Worm (Caenorhabditis elegans) whole organism, L1 larva: ENCODE measurements around the gene irld-66.

Source experiments
- aha-1 ChIP-seq: fragments of 150-350 bp; optimal IDR thresholded peaks from 2 replicates; lab custom pipeline; 2014; ENCODE audit warnings: missing biosample characterization, missing genetic modification characterization
- aly-2 ChIP-seq: fragments of 150-350 bp; optimal IDR thresholded peaks from 2 replicates; lab custom pipeline; 2014; ENCODE audit warnings: missing biosample characterization, missing genetic modification characterization
- blmp-1 ChIP-seq: fragments of 150-350 bp; optimal IDR thresholded peaks from 2 replicates; lab custom pipeline; 2014; ENCODE audit warnings: missing biosample characterization, missing genetic modification characterization
- ceh-63 ChIP-seq: fragments of 200-800 bp; sonication (Bioruptor generic); optimal IDR thresholded peaks from 2 replicates; lab custom pipeline; 2018; ENCODE audit warnings: mild to moderate bottlenecking, missing genetic modification characterization, missing compliant biosample characterization
- ceh-8 ChIP-seq: fragments of 200-800 bp; sonication (Bioruptor generic); optimal IDR thresholded peaks from 2 replicates; lab custom pipeline; 2018; ENCODE audit warnings: mild to moderate bottlenecking, missing genetic modification characterization, moderate library complexity, missing compliant biosample characterization
- ceh-88 ChIP-seq: fragments of 200-800 bp; sonication (Bioruptor generic); IDR thresholded peaks from 2 replicates; pipeline ENCODE4 v1.3.6; 2022; ENCODE audit warnings: missing genetic modification characterization, missing compliant biosample characterization
- ces-1 ChIP-seq: fragments of 150-350 bp; optimal IDR thresholded peaks from 2 replicates; lab custom pipeline; 2014; ENCODE audit warnings: missing biosample characterization, missing genetic modification reagents, missing genetic modification characterization
- dpl-1 ChIP-seq, 3 experiments: fragments of 150-350 bp in 2 of 3; sonication (generic microtip) in 1 of 3; optimal IDR thresholded peaks; 2 replicates each; lab custom pipeline; 2014 to 2017; ENCODE audit warnings: missing biosample characterization in 3 of 3, missing genetic modification characterization in 3 of 3, missing genetic modification reagents in 3 of 3
- efl-1 ChIP-seq, 4 experiments: fragments of 150-350 bp; optimal IDR thresholded peaks in 3 of 4; peaks in 1 of 4; 1 replicate in 1 of 4; 2 replicates in 3 of 4; lab custom pipeline; 2014; ENCODE audit warnings: missing biosample characterization in 2 of 4, missing genetic modification characterization in 2 of 4, missing genetic modification reagents in 2 of 4
- efl-3 ChIP-seq: fragments of 200-800 bp; sonication (Bioruptor generic); optimal IDR thresholded peaks from 2 replicates; lab custom pipeline; 2018; ENCODE audit warnings: mild to moderate bottlenecking, missing genetic modification characterization, missing compliant biosample characterization
- elt-3 ChIP-seq, 6 experiments: fragments of 150-350 bp in 1 of 6; sonication (generic microtip); optimal IDR thresholded peaks; 2 replicates each; lab custom pipeline; 2017 to 2018; ENCODE audit warnings: missing biosample characterization in 6 of 6, missing genetic modification characterization in 6 of 6, inconsistent platforms in 1 of 6
- ets-5 ChIP-seq: fragments of 200-800 bp; sonication (Bioruptor generic); IDR thresholded peaks from 2 replicates; pipeline ENCODE4 v1.3.6; 2022; ENCODE audit warnings: missing genetic modification characterization, missing compliant biosample characterization
- fkh-4 ChIP-seq: sonication (generic microtip); optimal IDR thresholded peaks from 2 replicates; lab custom pipeline; 2016; ENCODE audit warnings: missing compliant biosample characterization, missing genetic modification characterization, borderline replicate concordance
- fkh-8 ChIP-seq: sonication (generic microtip); optimal IDR thresholded peaks from 2 replicates; lab custom pipeline; 2016; ENCODE audit warnings: mild to moderate bottlenecking, missing genetic modification characterization, missing compliant biosample characterization
- grh-1 ChIP-seq: fragments of 200-800 bp; sonication (Bioruptor generic); IDR thresholded peaks from 2 replicates; pipeline ENCODE4 v1.3.6; 2022; ENCODE audit warnings: missing genetic modification reagents, missing genetic modification characterization, missing compliant biosample characterization
- hlh-4 ChIP-seq: sonication (generic microtip); optimal IDR thresholded peaks from 2 replicates; lab custom pipeline; 2016; ENCODE audit warnings: mild to moderate bottlenecking, missing genetic modification characterization, missing compliant biosample characterization
- irx-1 ChIP-seq: sonication (generic microtip); optimal IDR thresholded peaks from 2 replicates; lab custom pipeline; 2016; ENCODE audit warnings: missing genetic modification characterization, missing compliant biosample characterization
- isw-1 ChIP-seq: fragments of 200-800 bp; sonication (Bioruptor generic); IDR thresholded peaks from 2 replicates; pipeline ENCODE4 v1.3.6; 2022; ENCODE audit warnings: missing genetic modification characterization, missing compliant biosample characterization
- jun-1 ChIP-seq: fragments of 150-350 bp; optimal IDR thresholded peaks from 2 replicates; lab custom pipeline; 2014; ENCODE audit warnings: missing biosample characterization, missing genetic modification reagents, missing genetic modification characterization
- lin-13 ChIP-seq: fragments of 150-350 bp; optimal IDR thresholded peaks from 2 replicates; lab custom pipeline; 2014; ENCODE audit warnings: missing biosample characterization, missing genetic modification reagents, missing genetic modification characterization
- lin-14 ChIP-seq: fragments of 200-800 bp; sonication (Bioruptor generic); optimal IDR thresholded peaks from 2 replicates; lab custom pipeline; 2018; ENCODE audit warnings: mild to moderate bottlenecking, missing genetic modification characterization, moderate library complexity, missing compliant biosample characterization
- lin-35 ChIP-seq, 2 experiments: fragments of 150-350 bp; optimal IDR thresholded peaks; 2 replicates each; lab custom pipeline; 2014; ENCODE audit warnings: missing biosample characterization in 2 of 2, missing genetic modification characterization in 2 of 2, missing genetic modification reagents in 2 of 2
- lsy-2 ChIP-seq, 2 experiments: fragments of 150-350 bp; optimal IDR thresholded peaks; 2 replicates each; lab custom pipeline; 2014; ENCODE audit warnings: missing biosample characterization in 2 of 2, missing genetic modification characterization in 2 of 2
- mab-9 ChIP-seq: fragments of 200-800 bp; sonication (Bioruptor generic); IDR thresholded peaks from 2 replicates; pipeline ENCODE4 v1.3.6; 2022; ENCODE audit warnings: missing genetic modification reagents, missing genetic modification characterization, missing compliant biosample characterization
- nhr-28 ChIP-seq: fragments of 150-350 bp; optimal IDR thresholded peaks from 2 replicates; lab custom pipeline; 2014; ENCODE audit warnings: missing biosample characterization, missing genetic modification characterization
- nhr-71 ChIP-seq: sonication (generic microtip); optimal IDR thresholded peaks from 2 replicates; lab custom pipeline; 2016; ENCODE audit warnings: mild to moderate bottlenecking, missing genetic modification characterization, moderate library complexity, missing compliant biosample characterization
- nhr-85 ChIP-seq: sonication (generic microtip); peaks from one replicate; lab custom pipeline; 2016; ENCODE audit warnings: missing genetic modification characterization, inconsistent platforms, missing compliant biosample characterization
- pax-3 ChIP-seq: fragments of 200-800 bp; sonication (Bioruptor generic); optimal IDR thresholded peaks from 2 replicates; lab custom pipeline; 2018; ENCODE audit warnings: mild to moderate bottlenecking, missing genetic modification characterization, moderate library complexity, missing compliant biosample characterization
- rnt-1 ChIP-seq: sonication (generic microtip); optimal IDR thresholded peaks from 2 replicates; lab custom pipeline; 2016; ENCODE audit warnings: mild to moderate bottlenecking, missing genetic modification characterization, moderate library complexity, missing compliant biosample characterization
- snpc-4 ChIP-seq: fragments of 150-350 bp; optimal IDR thresholded peaks from 2 replicates; lab custom pipeline; 2014; ENCODE audit warnings: missing biosample characterization, missing genetic modification characterization
- snu-23 ChIP-seq: sonication (generic microtip); optimal IDR thresholded peaks from 2 replicates; lab custom pipeline; 2016; ENCODE audit warnings: missing genetic modification characterization, missing compliant biosample characterization
- tlp-1 ChIP-seq: fragments of 150-350 bp; optimal IDR thresholded peaks from 2 replicates; lab custom pipeline; 2014; ENCODE audit warnings: missing biosample characterization, missing genetic modification characterization
- unc-62 ChIP-seq: fragments of 150-350 bp; optimal IDR thresholded peaks from 2 replicates; lab custom pipeline; 2014; ENCODE audit warnings: missing biosample characterization, missing genetic modification reagents, missing genetic modification characterization
- zip-4 ChIP-seq: fragments of 200-800 bp; sonication (Bioruptor generic); optimal IDR thresholded peaks from 2 replicates; lab custom pipeline; 2018; ENCODE audit warnings: mild to moderate bottlenecking, missing genetic modification characterization, moderate library complexity, missing compliant biosample characterization

Gene irld-66

ce11 chrII:2987854-2988350 lies 47.3 kb upstream of the irld-66 start, which contains the start of gene lido-7 (continued):
- peak; percentile 27 to 59 for TF ChIP-seq lin-35 (GFP tag; optimal IDR thresholded peaks at IDR 0.05; lab: Kevin White, UChicago)

ce11 chrII:2987122-2987556 lies 46.5 kb upstream of the irld-66 start:
- TF ChIP-seq aly-2 (tag; lab: Kevin White, UChicago) (no peak), nhr-85 (no peak), snpc-4 (tag; lab: Kevin White, UChicago) (peak; percentile 2), elt-3 (tag; optimal IDR thresholded peaks at IDR 0.05; lab: Kevin White, UChicago) (no peak)

- TF ChIP-seq snpc-4 (tag; lab: Kevin White, UChicago) (peak; percentile 47), efl-3 (GFP tag; lab: Kevin White, UChicago) (no peak)
Observed at ce11 chrII:2985935-2986498, 45.4 kb upstream of the irld-66 start.

- TF ChIP-seq fkh-8 (tag; lab: Kevin White, UChicago) (no peak), nhr-28 (tag; lab: Kevin White, UChicago) (no peak), ceh-63 (no peak), lin-13 (GFP tag; lab: Kevin White, UChicago) (no peak), irx-1 (tag; lab: Kevin White, UChicago) (no peak), zip-4 (GFP tag; lab: Kevin White, UChicago) (no peak), grh-1 (GFP tag; lab: Robert Waterston, UW) (no peak), fkh-4 (tag; lab: Kevin White, UChicago) (no peak), nhr-71 (tag; lab: Kevin White, UChicago) (no peak), ceh-8 (no peak)
- TF ChIP-seq, all 84 proteins: peak for 0
Observed at ce11 chrII:2985446-2985845, 44.8 kb upstream of the irld-66 start.

- TF ChIP-seq ces-1 (no peak), ets-5 (GFP tag; lab: Robert Waterston, UW) (no peak), hlh-4 (tag; lab: Kevin White, UChicago) (no peak), tlp-1 (no peak), mab-9 (GFP tag; lab: Robert Waterston, UW) (no peak), unc-62 (GFP tag; lab: Kevin White, UChicago) (no peak)
Observed at ce11 chrII:2984383-2984782, 43.7 kb upstream of the irld-66 start.

- no peak for TF ChIP-seq rnt-1
- no peak for TF ChIP-seq fkh-8 (tag; lab: Kevin White, UChicago)
- TF ChIP-seq jun-1 (tag; lab: Kevin White, UChicago), result no peak
- TF ChIP-seq aha-1 (tag; lab: Kevin White, UChicago), result no peak
- no peak for TF ChIP-seq ceh-88 (GFP tag; lab: Robert Waterston, UW)
- no peak for TF ChIP-seq nhr-85
- TF ChIP-seq efl-1 (optimal IDR thresholded peaks at IDR 0.05; lab: Kevin White, UChicago), result no peak
- TF ChIP-seq efl-1 (GFP tag; optimal IDR thresholded peaks at IDR 0.05 in 1 of 2; lab: Kevin White, UChicago), result no peak
- no peak for TF ChIP-seq snpc-4 (tag; lab: Kevin White, UChicago)
Observed at ce11 chrII:2979061-2979460, 38.4 kb upstream of the irld-66 start.

- peak; percentile 89 for TF ChIP-seq blmp-1 (tag; lab: Kevin White, UChicago)
- no peak for TF ChIP-seq pax-3
- TF ChIP-seq isw-1, result no peak
- TF ChIP-seq lsy-2 (tag; optimal IDR thresholded peaks at IDR 0.05; lab: Kevin White, UChicago), result peak in 1 of 2 experiments; percentile 3
- peak in 1 of 2 experiments; percentile 45 for TF ChIP-seq lin-35 (GFP tag; optimal IDR thresholded peaks at IDR 0.05; lab: Kevin White, UChicago)
- TF ChIP-seq snu-23 (GFP tag; lab: Kevin White, UChicago), result peak; percentile 6
- peak; percentile 68 for TF ChIP-seq grh-1 (GFP tag; lab: Robert Waterston, UW)
- TF ChIP-seq lin-14, result peak; percentile 29
- TF ChIP-seq efl-1 (optimal IDR thresholded peaks at IDR 0.05; lab: Kevin White, UChicago), result peak in 1 of 2 experiments; percentile 7
- TF ChIP-seq efl-1 (GFP tag; optimal IDR thresholded peaks at IDR 0.05 in 1 of 2; lab: Kevin White, UChicago), result no peak
- TF ChIP-seq nhr-85, result peak; percentile 88
- peak in 1 of 3 experiments; percentile 21 for TF ChIP-seq dpl-1 (GFP tag; optimal IDR thresholded peaks at IDR 0.05; lab: Kevin White, UChicago)
Observed at ce11 chrII:2977652-2978051, 37.0 kb upstream of the irld-66 start.
